Worm (Caenorhabditis elegans): ENCODE data around the gene col-147.

Gene col-147

DNA sequence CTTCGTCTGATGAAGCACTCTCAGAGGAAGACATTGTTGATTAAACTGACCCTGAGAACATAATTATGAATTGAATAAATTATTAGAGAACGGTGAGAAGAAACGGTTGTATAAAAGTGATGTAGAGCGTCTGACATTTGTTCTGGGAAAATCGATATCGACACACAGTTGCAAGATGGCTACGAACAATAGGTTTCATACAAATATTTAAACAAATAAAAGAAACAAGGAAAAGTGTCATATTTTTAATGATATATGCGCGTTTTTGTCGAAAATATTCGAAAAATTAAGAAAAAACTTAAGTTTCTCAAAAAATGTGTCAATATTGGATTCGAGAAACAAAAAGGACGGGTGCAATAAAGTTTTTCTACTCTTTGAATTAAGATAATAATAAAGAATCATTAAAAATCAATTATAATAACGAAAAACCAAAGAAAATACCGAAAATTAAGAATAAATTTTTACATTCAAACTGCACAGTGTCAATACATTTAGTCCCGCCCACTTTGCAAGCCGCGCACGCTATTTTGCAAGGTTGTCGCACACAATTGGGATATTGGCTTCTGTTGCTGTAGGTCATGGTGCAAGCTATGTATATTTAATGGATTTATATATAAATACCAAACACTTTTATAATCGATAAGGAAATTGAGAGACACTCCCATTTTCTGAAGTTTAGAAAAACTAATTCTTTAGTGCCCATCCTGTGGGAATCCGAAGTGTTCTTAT, 50.4 kb downstream of the col-147 start, which contains the start of gene rtfo-1:
TSS of gene rtfo-1 (minus strand) at position 51 of the 729 bp plus-strand sequence.
- TF ChIP-seq ztf-29 (GFP tag; IDR thresholded peaks at IDR 0.05): peak; percentile 80; the same call in 1 of the 2 replicates
- no peak for TF ChIP-seq ref-1 (GFP tag; conservative IDR thresholded peaks at IDR 0.05)
- TF ChIP-seq flt-1 (GFP tag; IDR thresholded peaks at IDR 0.05): peak; percentile 84
- 0 out of 2 replicates have a peak, but pooled peaks have one; percentile 34 for TF ChIP-seq klf-2 (GFP tag; conservative IDR thresholded peaks at IDR 0.05)
- peak; percentile 55 for TF ChIP-seq cog-1 (tag; optimal IDR thresholded peaks at IDR 0.05)
- no peak for TF ChIP-seq T22C8.4 (GFP tag; IDR thresholded peaks at IDR 0.05)
- peak; percentile 82 for TF ChIP-seq ztf-23 (GFP tag; IDR thresholded peaks at IDR 0.05)
- TF ChIP-seq med-1 (GFP tag; optimal IDR thresholded peaks at IDR 0.05; ENCODE audit: insufficient read depth): peak; percentile 89
